Worm (Caenorhabditis elegans): ENCODE measurements around the gene C01G10.17.

The C01G10.17 gene

DNA sequence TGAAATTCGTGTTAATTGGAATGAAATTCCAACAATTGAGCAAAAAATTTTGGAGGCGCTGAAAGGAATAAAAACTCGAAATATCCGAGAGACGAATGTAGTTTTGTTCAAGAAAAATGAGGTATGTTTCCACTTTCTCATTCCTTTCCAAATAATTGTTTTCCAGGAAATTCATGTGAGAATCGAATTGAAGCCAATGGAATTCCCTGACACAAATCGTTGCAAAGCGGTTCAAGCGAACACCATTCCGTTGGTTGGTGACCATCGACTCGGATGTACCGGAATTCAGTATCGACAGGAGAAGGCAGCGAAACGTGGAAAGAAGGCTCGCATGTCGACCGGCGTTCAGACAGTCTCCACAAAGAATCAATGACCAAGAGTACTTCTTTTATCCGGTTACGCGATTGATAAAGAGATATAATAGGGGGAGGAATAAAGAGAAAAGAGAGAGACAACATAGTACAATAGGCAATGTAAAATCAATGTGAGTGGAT is 34.2 kb upstream of the C01G10.17 start:
- TF ChIP-seq ceh-9 (tag; optimal IDR thresholded peaks at IDR 0.05): no peak
- no peak for TF ChIP-seq tbx-2 (tag; optimal IDR thresholded peaks at IDR 0.05)
- no peak for TF ChIP-seq ztf-4 (tag; optimal IDR thresholded peaks at IDR 0.05)
- TF ChIP-seq nhr-76 (tag; optimal IDR thresholded peaks at IDR 0.05): no peak
- TF ChIP-seq R02D3.7 (tag; optimal IDR thresholded peaks at IDR 0.05): no peak
- TF ChIP-seq nhr-25 (tag; optimal IDR thresholded peaks at IDR 0.05): no peak
- no peak for TF ChIP-seq lsy-12 (tag; optimal IDR thresholded peaks at IDR 0.05)
- TF ChIP-seq daf-12 (tag; optimal IDR thresholded peaks at IDR 0.05): no peak
- TF ChIP-seq lin-39 (tag; optimal IDR thresholded peaks at IDR 0.05): no peak
- TF ChIP-seq zag-1 (tag; optimal IDR thresholded peaks at IDR 0.05): no peak

DNA sequence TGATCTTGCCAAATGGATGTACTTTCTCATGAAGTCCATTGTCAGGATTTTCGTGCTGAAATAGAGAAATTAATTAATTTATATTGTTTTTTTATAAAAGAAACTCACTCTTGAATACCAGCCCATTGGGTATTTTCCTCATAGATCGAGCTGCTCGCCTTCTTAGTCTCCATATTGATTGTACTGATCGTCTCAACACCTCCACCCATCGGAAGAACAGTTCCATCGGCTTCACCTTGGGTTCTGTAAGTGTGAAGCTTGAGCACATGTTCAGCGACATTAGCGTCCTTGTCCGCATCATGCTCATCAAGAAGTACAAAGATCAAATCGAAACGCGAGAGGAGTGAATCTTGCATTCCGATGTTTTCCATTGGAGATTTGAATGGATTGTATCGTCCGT is 32.8 kb upstream of the C01G10.17 start:
- TF ChIP-seq skn-1 (tag; optimal IDR thresholded peaks at IDR 0.05): no peak
- TF ChIP-seq tbx-2 (tag; optimal IDR thresholded peaks at IDR 0.05): no peak
- TF ChIP-seq hmg-11 (tag; optimal IDR thresholded peaks at IDR 0.05): no peak
- TF ChIP-seq fos-1 (tag; optimal IDR thresholded peaks at IDR 0.05): no peak

DNA sequence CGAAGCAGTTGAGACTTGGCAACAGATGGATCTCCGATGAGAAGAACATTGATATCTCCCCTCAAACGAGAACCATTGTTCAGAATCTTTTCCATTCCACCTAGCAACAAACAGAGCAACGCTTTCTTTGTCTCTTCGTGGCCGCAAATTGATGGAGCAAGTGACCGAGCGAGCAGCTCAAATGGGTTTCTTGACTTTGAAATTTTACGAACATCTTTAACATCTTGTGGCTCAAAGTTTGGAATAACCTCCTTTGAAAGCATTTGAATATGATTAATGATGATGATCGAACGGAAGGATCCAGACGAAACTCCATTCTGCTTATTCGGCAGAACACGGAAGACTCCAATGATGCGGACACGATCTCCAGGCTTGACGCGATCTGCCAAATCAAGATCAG is 32.1 kb upstream of the C01G10.17 start:
- TF ChIP-seq ZK546.5 (tag; optimal IDR thresholded peaks at IDR 0.05) (no peak), nhr-43 (tag; optimal IDR thresholded peaks at IDR 0.05; ENCODE audit: poor library complexity, severe bottlenecking) (no peak), elt-3 (tag; optimal IDR thresholded peaks at IDR 0.05) (no peak), lin-39 (tag; optimal IDR thresholded peaks at IDR 0.05) (no peak), fkh-10 (GFP tag; optimal IDR thresholded peaks at IDR 0.05) (no peak), elt-1 (tag; optimal IDR thresholded peaks at IDR 0.05) (no peak), ztf-4 (tag; optimal IDR thresholded peaks at IDR 0.05) (no peak), nhr-237 (tag; optimal IDR thresholded peaks at IDR 0.05) (no peak), eor-1 (tag; optimal IDR thresholded peaks at IDR 0.05) (no peak), unc-39 (tag; optimal IDR thresholded peaks at IDR 0.05) (no peak), tbx-2 (tag; optimal IDR thresholded peaks at IDR 0.05) (no peak), aly-2 (tag; optimal IDR thresholded peaks at IDR 0.05) (no peak), pha-4 (tag; optimal IDR thresholded peaks at IDR 0.05) (no peak), fkh-2 (tag; optimal IDR thresholded peaks at IDR 0.05) (no peak), egl-5 (tag; optimal IDR thresholded peaks at IDR 0.05) (no peak)

DNA sequence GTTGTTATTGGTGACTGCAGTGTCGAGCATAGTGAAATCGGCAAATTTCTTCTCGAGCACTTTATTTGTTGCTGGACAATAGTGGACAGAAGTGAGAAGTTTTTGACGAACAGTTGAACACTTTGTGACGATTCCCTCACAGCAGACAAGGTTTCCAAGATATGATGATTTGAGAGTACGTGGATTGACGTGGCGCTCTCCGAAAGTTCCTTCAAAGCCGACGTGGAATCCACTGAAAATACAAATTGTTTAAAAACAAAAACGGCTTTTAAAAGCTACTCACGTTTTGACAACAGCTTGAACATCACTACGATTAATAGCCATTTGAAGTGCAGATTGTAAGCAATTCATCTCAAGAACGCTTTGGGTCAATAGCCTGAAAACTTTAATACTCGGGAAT is 31.6 kb upstream of the C01G10.17 start:
- TF ChIP-seq ZK546.5 (tag; optimal IDR thresholded peaks at IDR 0.05) (no peak), egl-27 (tag; optimal IDR thresholded peaks at IDR 0.05) (no peak), ceh-82 (tag; optimal IDR thresholded peaks at IDR 0.05) (no peak), aly-2 (tag; optimal IDR thresholded peaks at IDR 0.05) (no peak), nhr-12 (tag; optimal IDR thresholded peaks at IDR 0.05) (no peak), pha-4 (tag; optimal IDR thresholded peaks at IDR 0.05) (no peak), elt-3 (tag; optimal IDR thresholded peaks at IDR 0.05) (no peak)

DNA sequence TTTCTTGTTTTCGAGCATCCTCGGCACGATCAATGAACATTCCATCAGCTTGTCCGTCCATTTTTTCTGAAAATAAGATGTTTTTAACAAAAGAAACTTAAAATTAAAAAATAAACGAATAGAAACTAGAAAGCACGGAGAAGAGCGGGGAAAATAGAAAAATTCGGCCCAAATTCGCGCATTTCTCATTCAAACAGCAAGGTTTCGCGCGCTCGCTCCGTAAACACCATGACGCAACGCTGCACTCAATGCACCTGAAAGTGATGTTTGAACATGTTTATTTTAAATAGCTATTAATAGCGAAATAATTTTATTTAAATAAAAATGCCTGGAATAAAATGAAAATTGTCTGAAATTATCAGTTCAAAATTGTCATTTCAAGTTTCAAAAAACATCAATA is 31.0 kb upstream of the C01G10.17 start, which contains the start of the genes mcm-3 and C25D7.15:
TSS of gene mcm-3 (minus strand) at position 66 of the 400 bp plus-strand sequence.
TSS of gene C25D7.15 (plus strand) at position 275 of the 400 bp plus-strand sequence.
- TF ChIP-seq pha-4 (tag; optimal IDR thresholded peaks at IDR 0.05): peak; percentile 66
- no peak for TF ChIP-seq nhr-67 (tag; optimal IDR thresholded peaks at IDR 0.05)
- TF ChIP-seq nhr-25 (tag; optimal IDR thresholded peaks at IDR 0.05): peak; percentile 28
- peak; percentile 3 for TF ChIP-seq elt-2 (tag; optimal IDR thresholded peaks at IDR 0.05)
- TF ChIP-seq ceh-82 (tag; optimal IDR thresholded peaks at IDR 0.05): no peak
- peak; percentile 28 for TF ChIP-seq lin-15B (tag; optimal IDR thresholded peaks at IDR 0.05)
- peak; percentile 41 for TF ChIP-seq nhr-23 (tag; optimal IDR thresholded peaks at IDR 0.05)

DNA sequence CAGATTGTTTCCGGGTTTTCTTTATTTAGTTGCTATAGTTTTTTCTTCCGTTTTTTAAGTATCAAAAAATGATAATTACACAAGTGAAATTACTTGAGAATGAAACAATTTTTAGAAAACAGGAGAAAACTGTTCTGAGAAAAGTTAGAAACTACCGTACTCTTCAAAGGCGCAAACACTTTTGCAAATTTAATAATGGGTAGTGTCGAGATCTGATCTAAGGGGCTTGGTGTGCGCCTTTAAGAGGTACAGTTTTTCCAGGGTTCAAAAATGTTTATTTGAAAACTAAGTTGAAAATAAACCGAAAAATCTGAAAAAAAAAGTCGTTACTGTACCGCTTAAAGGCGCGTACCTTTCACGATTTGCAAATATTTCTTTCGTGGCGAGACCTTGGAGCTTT is 30.0 kb upstream of the C01G10.17 start:
- no peak for TF ChIP-seq nhr-43 (tag; optimal IDR thresholded peaks at IDR 0.05; ENCODE audit: poor library complexity, severe bottlenecking)

Data from whole organism, L3 larva.